Fruit fly (Drosophila melanogaster) whole organism, embryonic: ENCODE data around the gene grnd.
A peak's percentile ranks its signal among the peaks of the same experiment; 100 is the strongest.

Source experiments
- B-H2 ChIP-seq: fragments of 200-800 bp; sonication (Bioruptor generic); optimal IDR thresholded peaks from 2 replicates; lab custom pipeline; 2018; ENCODE audit warnings: missing biosample characterization, mild to moderate bottlenecking, missing genetic modification characterization
- CG11695 ChIP-seq: fragments of 200-800 bp; sonication (Bioruptor generic); IDR thresholded peaks from 3 replicates; pipeline ENCODE4 v1.3.6; 2022; ENCODE audit warnings: missing biosample characterization, missing genetic modification characterization
- CG12942 ChIP-seq: fragments of 200-800 bp; sonication (Bioruptor generic); optimal IDR thresholded peaks from 3 replicates; lab custom pipeline; 2016; ENCODE audit warnings: missing biosample characterization, missing genetic modification characterization
- CG13287 ChIP-seq: fragments of 200-800 bp; sonication (Bioruptor generic); IDR thresholded peaks from 2 replicates; pipeline ENCODE4 v1.3.6; 2022; ENCODE audit warnings: missing biosample characterization, missing genetic modification characterization; ENCODE audit not compliant: partially characterized antibody
- CG14965 ChIP-seq: fragments of 200-800 bp; sonication (Bioruptor generic); optimal IDR thresholded peaks from 2 replicates; lab custom pipeline; 2016; ENCODE audit warnings: missing biosample characterization, missing genetic modification characterization, borderline replicate concordance
- CG17328 ChIP-seq: fragments of 200-800 bp; sonication (Bioruptor generic); IDR thresholded peaks from 2 replicates; pipeline ENCODE4 v1.3.6; 2022; ENCODE audit warnings: missing biosample characterization, missing genetic modification characterization
- CG17802 ChIP-seq: fragments of 200-800 bp; sonication (Bioruptor generic); optimal IDR thresholded peaks from 2 replicates; lab custom pipeline; 2018; ENCODE audit warnings: missing biosample characterization, mild to moderate bottlenecking, missing genetic modification characterization, moderate library complexity
- CG17829 ChIP-seq: fragments of 200-800 bp; optimal IDR thresholded peaks from 2 replicates; lab custom pipeline; 2019; ENCODE audit warnings: missing biosample characterization, mild to moderate bottlenecking, missing genetic modification characterization, moderate library complexity
- CG18476 ChIP-seq: fragments of 200-800 bp; sonication (Bioruptor generic); optimal IDR thresholded peaks from 2 replicates; lab custom pipeline; 2016; ENCODE audit warnings: missing biosample characterization, mild to moderate bottlenecking, missing genetic modification characterization
- CG2202 ChIP-seq: fragments of 200-800 bp; sonication (Bioruptor generic); optimal IDR thresholded peaks from 2 replicates; lab custom pipeline; 2018; ENCODE audit warnings: missing biosample characterization, mild to moderate bottlenecking, missing genetic modification characterization
- CG30403 ChIP-seq: fragments of 200-800 bp; sonication (Bioruptor generic); optimal IDR thresholded peaks from 3 replicates; lab custom pipeline; 2016; ENCODE audit warnings: missing biosample characterization, missing genetic modification characterization
- CG3995 ChIP-seq: fragments of 200-800 bp; sonication (Bioruptor generic); optimal IDR thresholded peaks from 3 replicates; lab custom pipeline; 2016; ENCODE audit warnings: missing biosample characterization, missing genetic modification characterization
- CG4617 ChIP-seq: fragments of 200-800 bp; sonication (Bioruptor generic); optimal IDR thresholded peaks from 3 replicates; lab custom pipeline; 2016; ENCODE audit warnings: missing biosample characterization, missing genetic modification characterization, borderline replicate concordance
- CG5953 ChIP-seq: fragments of 200-800 bp; sonication (Bioruptor generic); IDR thresholded peaks from 2 replicates; pipeline ENCODE4 v1.3.6; 2022; ENCODE audit warnings: missing biosample characterization, missing genetic modification characterization
- CG6765 ChIP-seq: fragments of 200-800 bp; sonication (Bioruptor generic); optimal IDR thresholded peaks from 3 replicates; lab custom pipeline; 2017; ENCODE audit warnings: missing biosample characterization, mild to moderate bottlenecking, missing genetic modification characterization
- CG7745 ChIP-seq: fragments of 200-800 bp; sonication (Bioruptor generic); optimal IDR thresholded peaks from 2 replicates; lab custom pipeline; 2018; ENCODE audit warnings: missing biosample characterization, mild to moderate bottlenecking, missing genetic modification characterization, moderate library complexity
- CG7963 ChIP-seq: fragments of 200-800 bp; sonication (Bioruptor generic); IDR thresholded peaks from 3 replicates; pipeline ENCODE4 v1.3.6; 2022; ENCODE audit warnings: missing biosample characterization, missing genetic modification characterization; ENCODE audit not compliant: partially characterized antibody
- CG8089 ChIP-seq: fragments of 200-800 bp; sonication (Bioruptor generic); optimal IDR thresholded peaks from 3 replicates; lab custom pipeline; 2016; ENCODE audit warnings: missing biosample characterization, missing genetic modification characterization
- CG9437 ChIP-seq: fragments of 200-800 bp; sonication (Bioruptor generic); optimal IDR thresholded peaks from 2 replicates; lab custom pipeline; 2018; ENCODE audit warnings: missing biosample characterization, mild to moderate bottlenecking, missing genetic modification characterization
- Deaf1 ChIP-seq: fragments of 200-800 bp; optimal IDR thresholded peaks from 3 replicates; lab custom pipeline; 2019; ENCODE audit warnings: missing biosample characterization, mild to moderate bottlenecking, missing genetic modification characterization, moderate library complexity
- Doc3 ChIP-seq: fragments of 200-800 bp; sonication (Bioruptor generic); IDR thresholded peaks from 3 replicates; pipeline ENCODE4 v1.3.6; 2022; ENCODE audit warnings: missing biosample characterization, missing genetic modification characterization; ENCODE audit not compliant: partially characterized antibody
- Dp ChIP-seq: fragments of 200-800 bp; sonication (Bioruptor generic); optimal IDR thresholded peaks from 2 replicates; lab custom pipeline; 2018; ENCODE audit warnings: missing biosample characterization, mild to moderate bottlenecking, missing genetic modification characterization, moderate library complexity
- Jarid2 ChIP-seq: fragments of 200-800 bp; sonication (Bioruptor generic); optimal IDR thresholded peaks from 3 replicates; lab custom pipeline; 2017; ENCODE audit warnings: mild to moderate bottlenecking, missing biosample characterization, missing genetic modification reagents, missing genetic modification characterization
- Lpt ChIP-seq: fragments of >200 bp; optimal IDR thresholded peaks from 2 replicates; lab custom pipeline; 2018; ENCODE audit warnings: missing biosample characterization, missing genetic modification characterization
- Med ChIP-seq: fragments of 200-800 bp; sonication (Bioruptor generic); peaks from one replicate; lab custom pipeline; 2016; ENCODE audit warnings: missing biosample characterization, missing genetic modification characterization, mild to moderate bottlenecking, inconsistent platforms, moderate library complexity
- Poxn ChIP-seq: fragments of 200-800 bp; sonication (Bioruptor generic); IDR thresholded peaks from 2 replicates; pipeline ENCODE4 v1.3.6; 2022; ENCODE audit warnings: missing biosample characterization, missing genetic modification characterization
- Sox100B ChIP-seq: fragments of 200-800 bp; sonication (Bioruptor generic); optimal IDR thresholded peaks from 3 replicates; lab custom pipeline; 2018; ENCODE audit warnings: missing biosample characterization, mild to moderate bottlenecking, missing genetic modification characterization
- Ssrp ChIP-seq: fragments of 200-800 bp; sonication (Bioruptor generic); optimal IDR thresholded peaks from 2 replicates; lab custom pipeline; 2018; ENCODE audit warnings: missing biosample characterization, mild to moderate bottlenecking, missing genetic modification characterization, moderate library complexity
- Stat92E ChIP-seq, 3 experiments: fragments of >200 bp in 2 of 3; fragments of 200-800 bp in 1 of 3; sonication (Bioruptor generic) in 1 of 3; optimal IDR thresholded peaks; 2 replicates each; lab custom pipeline; 2017 to 2019; ENCODE audit warnings: missing biosample characterization in 3 of 3, missing genetic modification characterization in 3 of 3, mild to moderate bottlenecking in 1 of 3, moderate library complexity in 1 of 3
- Tbp ChIP-seq: fragments of >200 bp; optimal IDR thresholded peaks from 2 replicates; lab custom pipeline; 2018; ENCODE audit warnings: missing biosample characterization, missing genetic modification characterization
- amos ChIP-seq: fragments of 200-800 bp; sonication (Bioruptor generic); IDR thresholded peaks from 2 replicates; pipeline ENCODE4 v1.3.6; 2022; ENCODE audit warnings: missing biosample characterization, missing genetic modification characterization; ENCODE audit not compliant: partially characterized antibody
- bbx ChIP-seq: fragments of 200-800 bp; sonication (Bioruptor generic); IDR thresholded peaks from 2 replicates; pipeline ENCODE4 v1.3.6; 2022; ENCODE audit warnings: missing biosample characterization, missing genetic modification characterization; ENCODE audit not compliant: partially characterized antibody
- bsh ChIP-seq, 2 experiments: fragments of 200-800 bp; sonication (Bioruptor generic); optimal IDR thresholded peaks; 2 replicates each; lab custom pipeline; 2017 to 2018; ENCODE audit warnings: mild to moderate bottlenecking in 2 of 2, missing biosample characterization in 2 of 2, missing genetic modification characterization in 2 of 2, moderate library complexity in 1 of 2
- cwo ChIP-seq: fragments of 200-800 bp; sonication (Bioruptor generic); optimal IDR thresholded peaks from 3 replicates; lab custom pipeline; 2017; ENCODE audit warnings: missing biosample characterization, missing genetic modification characterization, mild to moderate bottlenecking, moderate library complexity, missing genetic modification reagents
- disco-r ChIP-seq: fragments of 200-800 bp; sonication (Bioruptor generic); optimal IDR thresholded peaks from 2 replicates; lab custom pipeline; 2016; ENCODE audit warnings: missing biosample characterization, missing genetic modification characterization
- dmrt11E ChIP-seq: fragments of 200-800 bp; sonication (Bioruptor generic); optimal IDR thresholded peaks from 3 replicates; lab custom pipeline; 2018; ENCODE audit warnings: missing biosample characterization, mild to moderate bottlenecking, missing genetic modification characterization, moderate library complexity
- eyg ChIP-seq: fragments of 200-800 bp; sonication (Bioruptor generic); optimal IDR thresholded peaks from 3 replicates; lab custom pipeline; 2016; ENCODE audit warnings: missing biosample characterization, missing genetic modification characterization
- fd102C ChIP-seq: fragments of 200-800 bp; sonication (Bioruptor generic); optimal IDR thresholded peaks from 2 replicates; lab custom pipeline; 2018; ENCODE audit warnings: missing biosample characterization, mild to moderate bottlenecking, missing genetic modification characterization, moderate library complexity
- hth ChIP-seq: fragments of >200 bp; optimal IDR thresholded peaks from 2 replicates; lab custom pipeline; 2017; ENCODE audit warnings: inconsistent platforms
- kah ChIP-seq: fragments of 200-800 bp; sonication (Bioruptor generic); optimal IDR thresholded peaks from 2 replicates; lab custom pipeline; 2018; ENCODE audit warnings: missing biosample characterization, mild to moderate bottlenecking, missing genetic modification characterization
- lab ChIP-seq: fragments of 200-800 bp; sonication (Bioruptor generic); optimal IDR thresholded peaks from 3 replicates; lab custom pipeline; 2017; ENCODE audit warnings: missing biosample characterization, missing genetic modification characterization, mild to moderate bottlenecking, moderate library complexity, missing genetic modification reagents
- pfk ChIP-seq: fragments of 200-800 bp; sonication (Bioruptor generic); optimal IDR thresholded peaks from 2 replicates; lab custom pipeline; 2018; ENCODE audit warnings: missing biosample characterization, mild to moderate bottlenecking, missing genetic modification characterization, moderate library complexity
- ro ChIP-seq: fragments of 200-800 bp; sonication (Bioruptor generic); IDR thresholded peaks from 2 replicates; pipeline ENCODE4 v1.3.6; 2022; ENCODE audit warnings: missing biosample characterization, missing genetic modification characterization
- sim ChIP-seq: fragments of 200-800 bp; sonication (Bioruptor generic); IDR thresholded peaks from 2 replicates; pipeline ENCODE4 v1.3.6; 2022; ENCODE audit warnings: missing biosample characterization, missing genetic modification characterization
- stc ChIP-seq: fragments of 200-800 bp; sonication (Bioruptor generic); IDR thresholded peaks from 2 replicates; pipeline ENCODE4 v1.3.6; 2022; ENCODE audit warnings: missing biosample characterization, missing genetic modification characterization
- trh ChIP-seq: fragments of 200-800 bp; sonication (Bioruptor generic); optimal IDR thresholded peaks from 2 replicates; lab custom pipeline; 2016; ENCODE audit warnings: missing biosample characterization, missing genetic modification characterization
- wor ChIP-seq: fragments of 200-800 bp; sonication (Bioruptor generic); IDR thresholded peaks from 2 replicates; pipeline ENCODE4 v1.3.6; 2022; ENCODE audit warnings: missing biosample characterization, missing genetic modification characterization
- yki ChIP-seq: fragments of >200 bp; optimal IDR thresholded peaks from 3 replicates; lab custom pipeline; 2018
- z ChIP-seq: fragments of 200-800 bp; sonication (Bioruptor generic); IDR thresholded peaks from 3 replicates; pipeline ENCODE4 v1.3.6; 2022; ENCODE audit warnings: missing biosample characterization, missing genetic modification characterization

grnd gene

dm6 chr2L:18517002-18517635 lies 31.9 kb downstream of the grnd start, which contains the start of gene CG10211 (continued):
- TF ChIP-seq CG13287 (GFP tag; lab: Robert Waterston, UW) (peak; percentile 19; the same call in 1 of the 2 replicates), z (peak; percentile 56; the same call in 1 of the 3 replicates), CG9437 (GFP tag; lab: Kevin White, UChicago) (no peak), Jarid2 (GFP tag; lab: Kevin White, UChicago) (peak; percentile 56), Doc3 (GFP tag; lab: Robert Waterston, UW) (no peak), bbx (GFP tag; lab: Robert Waterston, UW) (peak; percentile 15; the same call in 1 of the 2 replicates), CG4617 (GFP tag; lab: Kevin White, UChicago) (no peak), lab (GFP tag; lab: Kevin White, UChicago) (no peak), pfk (GFP tag; lab: Kevin White, UChicago) (no peak), CG11695 (GFP tag; lab: Robert Waterston, UW) (0 out of 3 replicates have a peak, but pooled peaks have one; percentile 6), CG3995 (GFP tag; lab: Kevin White, UChicago) (no peak), CG7745 (tag; lab: Kevin White, UChicago) (no peak), cwo (GFP tag; lab: Kevin White, UChicago) (no peak), CG12942 (GFP tag; lab: Kevin White, UChicago) (no peak), hth (lab: Kevin White, UChicago) (no peak), Med (GFP tag; lab: Kevin White, UChicago) (peak; percentile 77), bsh (GFP tag; optimal IDR thresholded peaks at IDR 0.05; lab: Kevin White, UChicago) (peak in 1 of 2 experiments; percentile 62), Poxn (GFP tag; lab: Robert Waterston, UW) (no peak), CG30403 (GFP tag; lab: Kevin White, UChicago) (no peak), Stat92E (GFP tag; optimal IDR thresholded peaks at IDR 0.05; lab: Kevin White, UChicago) (no peak), yki (no peak), amos (GFP tag; lab: Robert Waterston, UW) (peak; percentile 21; the same call in 1 of the 2 replicates), CG2202 (tag; lab: Kevin White, UChicago) (no peak), sim (GFP tag; lab: Robert Waterston, UW) (no peak), CG14965 (GFP tag; lab: Kevin White, UChicago) (no peak), eyg (no peak), Ssrp (no peak), kah (no peak), disco-r (no peak), CG7963 (GFP tag; lab: Robert Waterston, UW) (no peak), Sox100B (no peak), CG17829 (tag; lab: Kevin White, UChicago) (no peak), Lpt (GFP tag; lab: Kevin White, UChicago) (no peak), CG17802 (no peak), dmrt11E (tag; lab: Kevin White, UChicago) (no peak), CG18476 (GFP tag; lab: Kevin White, UChicago) (no peak), ro (GFP tag; lab: Robert Waterston, UW) (no peak), CG8089 (GFP tag; lab: Kevin White, UChicago) (no peak), CG6765 (no peak), trh (GFP tag; lab: Kevin White, UChicago) (no peak), wor (GFP tag; lab: Robert Waterston, UW) (no peak), B-H2 (no peak), CG5953 (GFP tag; lab: Robert Waterston, UW) (0 out of 2 replicates have a peak, but pooled peaks have one; percentile 19), CG17328 (GFP tag; lab: Robert Waterston, UW) (no peak), Tbp (GFP tag; lab: Kevin White, UChicago) (no peak), fd102C (GFP tag; lab: Kevin White, UChicago) (no peak), Deaf1 (tag; lab: Kevin White, UChicago) (peak; percentile 87), Dp (no peak), stc (GFP tag; lab: Robert Waterston, UW) (no peak)
